Worm (Caenorhabditis elegans) whole organism, L2 larva: ENCODE results near the gene zak-1.

Source experiments
- nhr-12 ChIP-seq: fragments of 150-350 bp; optimal IDR thresholded peaks from 2 replicates; lab custom pipeline; 2014; ENCODE audit warnings: missing biosample characterization, missing genetic modification characterization
- nhr-23 ChIP-seq: fragments of 150-350 bp; optimal IDR thresholded peaks from 2 replicates; lab custom pipeline; 2014; ENCODE audit warnings: missing biosample characterization, missing genetic modification reagents, missing genetic modification characterization
- skn-1 ChIP-seq: sonication (generic microtip); optimal IDR thresholded peaks from 2 replicates; lab custom pipeline; 2017; ENCODE audit warnings: missing biosample characterization, missing genetic modification characterization
- snpc-4 ChIP-seq: fragments of 150-350 bp; optimal IDR thresholded peaks from 2 replicates; lab custom pipeline; 2014; ENCODE audit warnings: missing biosample characterization, missing genetic modification characterization

ce11 chrIII:6869268-6869667, 12.7 kb upstream of the zak-1 start, which contains the start of the genes cra-1 and kbp-1:
- TF ChIP-seq nhr-23 (tag; lab: Kevin White, UChicago), result no peak
- TF ChIP-seq nhr-12 (tag; lab: Kevin White, UChicago), result no peak
- TF ChIP-seq skn-1 (tag; lab: Kevin White, UChicago), result no peak
- TF ChIP-seq snpc-4 (tag; lab: Kevin White, UChicago), result no peak
